Worm (Caenorhabditis elegans): ENCODE data around the gene nyn-1.

DNA sequence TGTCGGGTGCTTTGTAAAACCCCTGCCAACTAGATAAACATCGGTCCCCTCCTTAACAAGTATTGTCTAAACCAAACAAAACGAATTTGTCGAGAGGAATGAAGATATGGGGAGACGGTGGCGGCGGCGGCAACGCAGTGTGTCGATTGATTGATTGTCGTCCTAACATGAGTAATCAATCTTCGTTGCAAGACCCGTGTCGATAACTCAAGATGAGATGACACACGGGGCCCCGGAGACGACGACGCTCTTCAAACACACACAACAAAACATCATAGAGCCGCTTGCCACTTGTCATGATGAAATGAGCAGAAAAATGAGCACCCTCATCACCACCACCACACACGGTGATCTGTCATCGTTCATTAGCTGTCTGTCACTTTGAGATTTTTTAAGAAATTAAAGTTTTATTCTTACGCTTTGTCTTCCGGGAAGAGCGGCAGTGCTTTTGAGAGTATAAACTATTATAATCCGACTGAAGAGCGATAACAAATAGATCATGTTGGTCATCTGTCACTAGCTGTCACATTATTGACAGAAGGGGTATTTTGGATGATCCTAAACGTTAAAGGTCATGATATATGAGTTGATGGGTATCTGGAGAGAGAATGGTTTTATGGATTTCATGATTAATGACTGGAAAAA lies 9.0 kb upstream of the nyn-1 start:
- no peak for TF ChIP-seq W03F9.2 (tag; optimal IDR thresholded peaks at IDR 0.05)
- no peak for TF ChIP-seq him-1 (tag; optimal IDR thresholded peaks at IDR 0.05)

Measured in whole organism, L4/young adult.